Fruit fly (Drosophila melanogaster) whole organism, embryonic: ENCODE measurements around the gene Polr1H.

Experiments
- Awh ChIP-seq: fragments of 200-800 bp; sonication (Bioruptor generic); IDR thresholded peaks from 2 replicates; pipeline ENCODE4, ENCODE4 v1.3.6; 2022; ENCODE audit warnings: missing biosample characterization, missing genetic modification characterization
- CG10543 ChIP-seq: fragments of 200-800 bp; sonication (Bioruptor generic); optimal IDR thresholded peaks from 3 replicates; lab custom pipeline; 2017; ENCODE audit warnings: missing biosample characterization, mild to moderate bottlenecking, missing genetic modification characterization, moderate library complexity
- CG10654 ChIP-seq: fragments of 200-800 bp; sonication (Bioruptor generic); optimal IDR thresholded peaks from 2 replicates; lab custom pipeline; 2016; ENCODE audit warnings: missing biosample characterization, missing genetic modification characterization
- CG11696 ChIP-seq: fragments of 200-800 bp; sonication (Bioruptor generic); IDR thresholded peaks from 2 replicates; pipeline ENCODE4 v1.3.6; 2022; ENCODE audit warnings: missing biosample characterization, missing genetic modification characterization
- CG14014 ChIP-seq: fragments of 200-800 bp; sonication (Bioruptor generic); IDR thresholded peaks from 2 replicates; pipeline ENCODE4 v1.3.6; 2022; ENCODE audit warnings: missing biosample characterization, missing genetic modification characterization
- CG14860 ChIP-seq: fragments of 200-800 bp; sonication (Bioruptor generic); IDR thresholded peaks from 3 replicates; pipeline ENCODE4 v1.3.6; 2022; ENCODE audit warnings: missing biosample characterization, missing genetic modification characterization; ENCODE audit not compliant: partially characterized antibody
- CG15011 ChIP-seq: fragments of 200-800 bp; sonication (Bioruptor generic); optimal IDR thresholded peaks from 3 replicates; lab custom pipeline; 2018; ENCODE audit warnings: missing biosample characterization, mild to moderate bottlenecking, missing genetic modification characterization
- CG1647 ChIP-seq: fragments of 200-800 bp; sonication (Bioruptor generic); optimal IDR thresholded peaks from 3 replicates; lab custom pipeline; 2016; ENCODE audit warnings: missing biosample characterization, missing genetic modification characterization
- CG1792 ChIP-seq: fragments of 200-800 bp; sonication (Bioruptor generic); optimal IDR thresholded peaks from 2 replicates; lab custom pipeline; 2016; ENCODE audit warnings: missing biosample characterization, missing genetic modification characterization
- CG2199 ChIP-seq: fragments of 200-800 bp; sonication (Bioruptor generic); IDR thresholded peaks from 3 replicates; pipeline ENCODE4 v1.3.6; 2022; ENCODE audit warnings: missing biosample characterization, missing genetic modification characterization
- CG2889 ChIP-seq: fragments of 200-800 bp; sonication (Bioruptor generic); IDR thresholded peaks from 3 replicates; pipeline ENCODE4 v1.3.6; 2022; ENCODE audit warnings: missing biosample characterization, missing genetic modification characterization
- CG32767 ChIP-seq: fragments of 200-800 bp; sonication (Bioruptor generic); IDR thresholded peaks from 2 replicates; pipeline ENCODE4 v1.3.6; 2022; ENCODE audit warnings: missing biosample characterization, missing genetic modification characterization
- CG34376 ChIP-seq: fragments of 200-800 bp; sonication (Bioruptor generic); optimal IDR thresholded peaks from 2 replicates; lab custom pipeline; 2018; ENCODE audit warnings: missing biosample characterization, mild to moderate bottlenecking, missing genetic modification characterization
- CG4707 ChIP-seq: fragments of 200-800 bp; sonication (Bioruptor generic); optimal IDR thresholded peaks from 2 replicates; lab custom pipeline; 2018; ENCODE audit warnings: missing biosample characterization, mild to moderate bottlenecking, missing genetic modification characterization, moderate library complexity
- CG5180 ChIP-seq: fragments of 200-800 bp; sonication (Bioruptor generic); optimal IDR thresholded peaks from 3 replicates; lab custom pipeline; 2017; ENCODE audit warnings: missing biosample characterization, missing genetic modification characterization, mild to moderate bottlenecking, moderate library complexity, missing genetic modification reagents
- CG6854 ChIP-seq: fragments of 200-800 bp; sonication (Bioruptor generic); optimal IDR thresholded peaks from 3 replicates; lab custom pipeline; 2017; ENCODE audit warnings: missing biosample characterization, mild to moderate bottlenecking, missing genetic modification characterization
- CG7963 ChIP-seq: fragments of 200-800 bp; sonication (Bioruptor generic); IDR thresholded peaks from 3 replicates; pipeline ENCODE4 v1.3.6; 2022; ENCODE audit warnings: missing biosample characterization, missing genetic modification characterization; ENCODE audit not compliant: partially characterized antibody
- CG8924 ChIP-seq: fragments of 200-800 bp; optimal IDR thresholded peaks from 3 replicates; lab custom pipeline; 2019; ENCODE audit warnings: missing biosample characterization, mild to moderate bottlenecking, missing genetic modification characterization, moderate library complexity
- CG9727 ChIP-seq: fragments of 200-800 bp; sonication (Bioruptor generic); optimal IDR thresholded peaks from 3 replicates; lab custom pipeline; 2017; ENCODE audit warnings: missing biosample characterization, mild to moderate bottlenecking, missing genetic modification characterization
- CTCF ChIP-seq: fragments of 200-800 bp; sonication (Bioruptor generic); optimal IDR thresholded peaks from 2 replicates; lab custom pipeline; 2017; ENCODE audit warnings: missing biosample characterization, mild to moderate bottlenecking, missing genetic modification characterization, moderate library complexity
- D19B ChIP-seq: fragments of 200-800 bp; sonication (Bioruptor generic); optimal IDR thresholded peaks from 2 replicates; lab custom pipeline; 2017; ENCODE audit warnings: missing biosample characterization, mild to moderate bottlenecking, missing genetic modification characterization
- Dbx ChIP-seq: fragments of 200-800 bp; sonication (Bioruptor generic); IDR thresholded peaks from 3 replicates; pipeline ENCODE4 v1.3.6; 2022; ENCODE audit warnings: missing biosample characterization, missing genetic modification characterization
- E2f1 ChIP-seq: fragments of 200-800 bp; sonication (Bioruptor generic); IDR thresholded peaks from 2 replicates; pipeline ENCODE4 v1.3.6; 2022; ENCODE audit warnings: missing biosample characterization, missing genetic modification characterization
- Eip74EF ChIP-seq, 2 experiments: fragments of 200-800 bp in 1 of 2; fragments of >200 bp in 1 of 2; sonication (Bioruptor generic) in 1 of 2; optimal IDR thresholded peaks; 2 replicates each; lab custom pipeline; 2017 to 2019; ENCODE audit warnings: missing biosample characterization in 2 of 2, missing genetic modification characterization in 2 of 2, mild to moderate bottlenecking in 1 of 2, moderate library complexity in 1 of 2
- GATAe ChIP-seq: fragments of 200-800 bp; sonication (Bioruptor generic); conservative IDR thresholded peaks from 2 replicates; pipeline ENCODE4 v1.3.6; 2022; ENCODE audit warnings: missing biosample characterization, missing genetic modification characterization
- Hr39 ChIP-seq: fragments of >200 bp; optimal IDR thresholded peaks from 2 replicates; lab custom pipeline; 2017
- Jarid2 ChIP-seq: fragments of 200-800 bp; sonication (Bioruptor generic); optimal IDR thresholded peaks from 3 replicates; lab custom pipeline; 2017; ENCODE audit warnings: mild to moderate bottlenecking, missing biosample characterization, missing genetic modification reagents, missing genetic modification characterization
- MBD-R2 ChIP-seq: fragments of 200-800 bp; sonication (Bioruptor generic); IDR thresholded peaks from 2 replicates; pipeline ENCODE4 v1.3.6; 2022; ENCODE audit warnings: missing biosample characterization, missing genetic modification characterization
- MTF-1 ChIP-seq: fragments of 200-800 bp; sonication (Bioruptor generic); optimal IDR thresholded peaks from 2 replicates; lab custom pipeline; 2018; ENCODE audit warnings: missing biosample characterization, mild to moderate bottlenecking, missing genetic modification characterization, borderline replicate concordance
- Meics ChIP-seq: fragments of 200-800 bp; sonication (Bioruptor generic); optimal IDR thresholded peaks from 2 replicates; lab custom pipeline; 2017; ENCODE audit warnings: missing biosample characterization, mild to moderate bottlenecking, missing genetic modification characterization
- NC2β ChIP-seq: fragments of 200-800 bp; sonication (Bioruptor generic); optimal IDR thresholded peaks from 2 replicates; lab custom pipeline; 2016; ENCODE audit warnings: missing biosample characterization, missing genetic modification characterization
- Nf-YB ChIP-seq: fragments of 200-800 bp; sonication (Bioruptor generic); optimal IDR thresholded peaks from 3 replicates; lab custom pipeline; 2019; ENCODE audit warnings: missing biosample characterization, mild to moderate bottlenecking, missing genetic modification characterization, moderate library complexity
- Pdp1 ChIP-seq, 2 experiments: fragments of 200-800 bp; sonication (Bioruptor generic); optimal IDR thresholded peaks; 3 replicates each; lab custom pipeline; 2016; ENCODE audit warnings: missing biosample characterization in 2 of 2, missing genetic modification characterization in 2 of 2, mild to moderate bottlenecking in 1 of 2, moderate library complexity in 1 of 2
- Sox102F ChIP-seq: fragments of 200-800 bp; sonication (Bioruptor generic); optimal IDR thresholded peaks from 2 replicates; lab custom pipeline; 2018; ENCODE audit warnings: missing biosample characterization, mild to moderate bottlenecking, missing genetic modification characterization, moderate library complexity
- Spps ChIP-seq: fragments of 200-800 bp; sonication (Bioruptor generic); optimal IDR thresholded peaks from 2 replicates; lab custom pipeline; 2018; ENCODE audit warnings: missing biosample characterization, mild to moderate bottlenecking, missing genetic modification characterization
- Ssrp ChIP-seq: fragments of 200-800 bp; sonication (Bioruptor generic); optimal IDR thresholded peaks from 2 replicates; lab custom pipeline; 2018; ENCODE audit warnings: missing biosample characterization, mild to moderate bottlenecking, missing genetic modification characterization, moderate library complexity
- Xrp1 ChIP-seq: fragments of 200-800 bp; sonication (Bioruptor generic); IDR thresholded peaks from 2 replicates; pipeline ENCODE4 v1.3.6; 2022; ENCODE audit warnings: missing biosample characterization, missing genetic modification characterization
- ac ChIP-seq: fragments of 200-800 bp; sonication (Bioruptor generic); optimal IDR thresholded peaks from 3 replicates; lab custom pipeline; 2017; ENCODE audit warnings: missing biosample characterization, mild to moderate bottlenecking, missing genetic modification characterization
- br ChIP-seq: fragments of >200 bp; optimal IDR thresholded peaks from 2 replicates; lab custom pipeline; 2017
- ems ChIP-seq: fragments of 200-800 bp; sonication (Bioruptor generic); optimal IDR thresholded peaks from 3 replicates; lab custom pipeline; 2016; ENCODE audit warnings: missing biosample characterization, missing genetic modification characterization
- eve ChIP-seq, 2 experiments: fragments of >200 bp; optimal IDR thresholded peaks; 2 replicates each; lab custom pipeline; 2017; ENCODE audit warnings: missing biosample characterization in 2 of 2, missing genetic modification characterization in 2 of 2
- grau ChIP-seq: fragments of 200-800 bp; optimal IDR thresholded peaks from 3 replicates; lab custom pipeline; 2019; ENCODE audit warnings: missing biosample characterization, mild to moderate bottlenecking, missing genetic modification characterization, moderate library complexity
- gsb ChIP-seq: fragments of 200-800 bp; sonication (Bioruptor generic); IDR thresholded peaks from 2 replicates; pipeline ENCODE4 v1.3.6; 2022; ENCODE audit warnings: missing biosample characterization, missing genetic modification characterization
- her ChIP-seq: fragments of 200-800 bp; sonication (Bioruptor generic); optimal IDR thresholded peaks from 2 replicates; lab custom pipeline; 2016; ENCODE audit warnings: missing biosample characterization, missing genetic modification characterization
- lab ChIP-seq: fragments of 200-800 bp; sonication (Bioruptor generic); optimal IDR thresholded peaks from 3 replicates; lab custom pipeline; 2017; ENCODE audit warnings: missing biosample characterization, missing genetic modification characterization, mild to moderate bottlenecking, moderate library complexity, missing genetic modification reagents
- mirr ChIP-seq: fragments of 200-800 bp; sonication (Bioruptor generic); optimal IDR thresholded peaks from 3 replicates; lab custom pipeline; 2018; ENCODE audit warnings: missing biosample characterization, mild to moderate bottlenecking, missing genetic modification characterization
- sd ChIP-seq: fragments of 200-800 bp; sonication (Bioruptor generic); optimal IDR thresholded peaks from 3 replicates; lab custom pipeline; 2018; ENCODE audit warnings: missing biosample characterization, mild to moderate bottlenecking, missing genetic modification characterization, moderate library complexity
- sug ChIP-seq: fragments of 200-800 bp; optimal IDR thresholded peaks from 2 replicates; lab custom pipeline; 2019; ENCODE audit warnings: missing biosample characterization, mild to moderate bottlenecking, missing genetic modification characterization, moderate library complexity
- trh ChIP-seq: fragments of 200-800 bp; sonication (Bioruptor generic); optimal IDR thresholded peaks from 2 replicates; lab custom pipeline; 2016; ENCODE audit warnings: missing biosample characterization, missing genetic modification characterization
- ttk ChIP-seq: fragments of 200-800 bp; sonication (Bioruptor generic); IDR thresholded peaks from 2 replicates; pipeline ENCODE4 v2.1.2; 2022; ENCODE audit warnings: missing biosample characterization, missing genetic modification characterization
- yki ChIP-seq: fragments of >200 bp; optimal IDR thresholded peaks from 3 replicates; lab custom pipeline; 2018
- zen ChIP-seq: fragments of 200-800 bp; sonication (Bioruptor generic); optimal IDR thresholded peaks from 3 replicates; lab custom pipeline; 2018; ENCODE audit warnings: missing biosample characterization, mild to moderate bottlenecking, missing genetic modification characterization, moderate library complexity

Gene Polr1H

dm6 chr3R:21740766-21741350, 36.8 kb downstream of the Polr1H start (continued):
- no peak for TF ChIP-seq CG9727 (GFP tag; lab: Kevin White, UChicago)
- TF ChIP-seq Nf-YB (GFP tag; lab: Kevin White, UChicago) = no peak
- no peak for TF ChIP-seq CG2199 (GFP tag; lab: Robert Waterston, UW)
- TF ChIP-seq Jarid2 = no peak
- TF ChIP-seq GATAe (GFP tag; lab: Robert Waterston, UW) = peak; percentile 50; the same call in 1 of the 2 replicates
- TF ChIP-seq Meics (GFP tag; lab: Kevin White, UChicago) = no peak
- TF ChIP-seq ttk (GFP tag; lab: Robert Waterston, UW) = no peak
- no peak for TF ChIP-seq CG14860 (GFP tag; lab: Robert Waterston, UW)
- TF ChIP-seq MBD-R2 (GFP tag; lab: Robert Waterston, UW) = no peak
- TF ChIP-seq gsb = no peak
- no peak for TF ChIP-seq CG14014
- TF ChIP-seq CG15011 (GFP tag; lab: Kevin White, UChicago) = no peak
- TF ChIP-seq CTCF (GFP tag; lab: Kevin White, UChicago) = no peak
- no peak for TF ChIP-seq D19B (GFP tag; lab: Kevin White, UChicago)
- TF ChIP-seq ems (GFP tag; lab: Kevin White, UChicago) = no peak
- TF ChIP-seq MTF-1 (GFP tag; lab: Kevin White, UChicago) = no peak
- no peak for TF ChIP-seq CG10654
- peak in 1 of 2 experiments; percentile 90 for TF ChIP-seq Pdp1 (GFP tag; optimal IDR thresholded peaks at IDR 0.05; lab: Kevin White, UChicago)
- no peak for TF ChIP-seq CG1792 (GFP tag; lab: Kevin White, UChicago)
- TF ChIP-seq grau (tag; lab: Kevin White, UChicago) = peak; percentile 54
- TF ChIP-seq Xrp1 (GFP tag; lab: Robert Waterston, UW) = no peak
- no peak for TF ChIP-seq CG1647 (GFP tag; lab: Kevin White, UChicago)
- TF ChIP-seq CG32767 (GFP tag; lab: Robert Waterston, UW) = no peak
- TF ChIP-seq NC2β (GFP tag; lab: Kevin White, UChicago) = no peak
- TF ChIP-seq Ssrp = no peak
- TF ChIP-seq sd (tag; lab: Kevin White, UChicago) = no peak
- TF ChIP-seq sug (tag; lab: Kevin White, UChicago) = peak; percentile 75
- no peak for TF ChIP-seq CG8924
- TF ChIP-seq mirr (GFP tag; lab: Kevin White, UChicago) = peak; percentile 39
- no peak for TF ChIP-seq CG7963 (GFP tag; lab: Robert Waterston, UW)
- TF ChIP-seq lab (GFP tag; lab: Kevin White, UChicago) = peak; percentile 25
- no peak for TF ChIP-seq CG5180 (GFP tag; lab: Kevin White, UChicago)
- TF ChIP-seq CG4707 = no peak
- no peak for TF ChIP-seq Awh (GFP tag; lab: Robert Waterston, UW)
- no peak for TF ChIP-seq Sox102F (GFP tag; lab: Kevin White, UChicago)
- no peak for TF ChIP-seq yki (lab: Kevin White, UChicago)
- TF ChIP-seq Spps (tag; lab: Kevin White, UChicago) = no peak
- no peak for TF ChIP-seq Hr39 (lab: Kevin White, UChicago)
- TF ChIP-seq Eip74EF (GFP tag; optimal IDR thresholded peaks at IDR 0.05; lab: Kevin White, UChicago) = no peak
- TF ChIP-seq CG11696 (GFP tag; lab: Robert Waterston, UW) = no peak
- no peak for TF ChIP-seq eve (GFP tag; optimal IDR thresholded peaks at IDR 0.05; lab: Kevin White, UChicago)
- TF ChIP-seq zen (tag; lab: Kevin White, UChicago) = no peak
- TF ChIP-seq CG6854 (GFP tag; lab: Kevin White, UChicago) = no peak
- peak; percentile 72 for TF ChIP-seq CG34376
- TF ChIP-seq br (lab: Kevin White, UChicago) = no peak
- TF ChIP-seq CG2889 (GFP tag; lab: Robert Waterston, UW) = no peak
- TF ChIP-seq ac (GFP tag; lab: Kevin White, UChicago) = no peak
- TF ChIP-seq her (GFP tag; lab: Kevin White, UChicago) = no peak
- peak; percentile 57 for TF ChIP-seq CG10543
- TF ChIP-seq Dbx (GFP tag; lab: Robert Waterston, UW) = no peak
- no peak for TF ChIP-seq trh (GFP tag; lab: Kevin White, UChicago)
- TF ChIP-seq E2f1 (GFP tag; lab: Robert Waterston, UW) = no peak
